Worm (Caenorhabditis elegans): ENCODE data around the gene C37C3.2.

DNA sequence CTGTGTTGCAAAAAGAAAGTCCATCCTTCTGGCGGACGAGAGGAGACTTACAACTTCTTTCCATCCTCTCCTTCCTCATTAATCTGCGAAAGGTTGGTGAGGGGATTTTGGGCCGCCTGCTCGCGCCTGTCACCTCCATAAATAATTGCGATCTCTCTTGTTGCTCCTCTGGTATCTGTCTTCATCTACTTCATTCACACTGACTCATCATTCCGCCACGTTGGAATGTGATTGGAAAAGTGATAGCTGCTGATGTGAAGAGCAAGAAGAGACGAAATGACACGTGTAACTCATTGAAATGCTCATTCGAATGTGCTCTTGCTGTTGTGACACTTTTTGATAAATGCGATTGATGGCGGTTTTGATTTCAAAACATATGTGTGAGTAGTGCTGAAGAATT lies 33.1 kb upstream of the C37C3.2 start:
- TF ChIP-seq pha-4 (tag; optimal IDR thresholded peaks at IDR 0.05), result no peak
- TF ChIP-seq unc-62 (GFP tag; optimal IDR thresholded peaks at IDR 0.05), result peak; percentile 99
- TF ChIP-seq blmp-1 (tag; optimal IDR thresholded peaks at IDR 0.05), result no peak
